Worm (Caenorhabditis elegans) whole organism, L4 larva: ENCODE measurements around the gene H04M03.12.

Experiments used
- F37D6.2 ChIP-seq: sonication (generic microtip); optimal IDR thresholded peaks from 2 replicates; lab custom pipeline; 2016; ENCODE audit warnings: mild to moderate bottlenecking, missing genetic modification characterization, missing compliant biosample characterization
- T20F7.1 ChIP-seq: fragments of 200-800 bp; sonication (Bioruptor generic); optimal IDR thresholded peaks from 2 replicates; lab custom pipeline; 2018; ENCODE audit warnings: mild to moderate bottlenecking, missing genetic modification characterization, missing compliant biosample characterization
- Y105C5A.15 ChIP-seq: fragments of 200-800 bp; sonication (Bioruptor generic); IDR thresholded peaks from 2 replicates; pipeline ENCODE4 v1.3.6; 2022; ENCODE audit warnings: missing genetic modification characterization, missing compliant biosample characterization
- Y5F2A.4 ChIP-seq: fragments of 200-800 bp; sonication (Bioruptor generic); optimal IDR thresholded peaks from 2 replicates; lab custom pipeline; 2018; ENCODE audit warnings: mild to moderate bottlenecking, missing genetic modification characterization, missing compliant biosample characterization
- ZK337.2 ChIP-seq: fragments of 200-800 bp; sonication (Bioruptor generic); IDR thresholded peaks from 2 replicates; pipeline ENCODE4 v1.3.6; 2022; ENCODE audit warnings: missing genetic modification reagents, missing genetic modification characterization, missing compliant biosample characterization
- ZK546.5 ChIP-seq, 2 experiments: sonication (generic microtip); optimal IDR thresholded peaks; 2 replicates each; lab custom pipeline; 2017; ENCODE audit warnings: missing biosample characterization in 2 of 2, missing genetic modification characterization in 2 of 2
- aly-2 ChIP-seq: sonication (generic microtip); optimal IDR thresholded peaks from 2 replicates; lab custom pipeline; 2018; ENCODE audit warnings: missing biosample characterization, missing genetic modification characterization
- attf-4 ChIP-seq: sonication (generic microtip); optimal IDR thresholded peaks from 3 replicates; lab custom pipeline; 2017; ENCODE audit warnings: missing biosample characterization, missing genetic modification characterization
- ceh-20 ChIP-seq: fragments of 200-800 bp; sonication (Bioruptor generic); IDR thresholded peaks from 2 replicates; pipeline ENCODE4 v1.3.6; 2022; ENCODE audit warnings: missing genetic modification reagents, missing genetic modification characterization, missing compliant biosample characterization
- ceh-28 ChIP-seq: fragments of 150-350 bp; optimal IDR thresholded peaks from 2 replicates; lab custom pipeline; 2014; ENCODE audit warnings: missing biosample characterization, missing genetic modification reagents, missing genetic modification characterization
- ces-1 ChIP-seq: fragments of 150-350 bp; sonication (generic microtip); optimal IDR thresholded peaks from 4 replicates; lab custom pipeline; 2014; ENCODE audit warnings: missing biosample characterization, missing genetic modification reagents, missing genetic modification characterization
- daf-8 ChIP-seq: fragments of 200-800 bp; sonication (Bioruptor generic); IDR thresholded peaks from 2 replicates; pipeline ENCODE4 v1.3.6; 2022; ENCODE audit warnings: missing genetic modification characterization, missing compliant biosample characterization
- dpl-1 ChIP-seq: fragments of 150-350 bp; optimal IDR thresholded peaks from 2 replicates; lab custom pipeline; 2014; ENCODE audit warnings: missing biosample characterization, missing genetic modification reagents, missing genetic modification characterization
- dve-1 ChIP-seq: sonication (generic microtip); optimal IDR thresholded peaks from 2 replicates; lab custom pipeline; 2017; ENCODE audit warnings: antibody characterized with exemption, mild to moderate bottlenecking, missing genetic modification characterization, missing compliant biosample characterization; ENCODE audit not compliant: insufficient read depth
- egl-27 ChIP-seq: sonication (generic microtip); optimal IDR thresholded peaks from 3 replicates; lab custom pipeline; 2017; ENCODE audit warnings: missing biosample characterization, missing genetic modification reagents, missing genetic modification characterization
- egl-43 ChIP-seq: fragments of 200-800 bp; sonication (Bioruptor generic); IDR thresholded peaks from 2 replicates; pipeline ENCODE4 v1.3.6; 2022; ENCODE audit warnings: missing genetic modification reagents, missing genetic modification characterization, missing compliant biosample characterization
- hlh-11 ChIP-seq: fragments of 200-800 bp; sonication (Bioruptor generic); optimal IDR thresholded peaks from 2 replicates; lab custom pipeline; 2018; ENCODE audit warnings: mild to moderate bottlenecking, missing genetic modification characterization, missing compliant biosample characterization
- hmg-1.1 ChIP-seq: fragments of 200-800 bp; sonication (Bioruptor generic); IDR thresholded peaks from 2 replicates; pipeline ENCODE4 v1.3.6; 2022; ENCODE audit warnings: missing genetic modification reagents, missing genetic modification characterization, missing compliant biosample characterization
- jun-1 ChIP-seq: fragments of 150-350 bp; optimal IDR thresholded peaks from 2 replicates; lab custom pipeline; 2014; ENCODE audit warnings: missing biosample characterization, missing genetic modification reagents, missing genetic modification characterization
- lin-1 ChIP-seq: fragments of 200-800 bp; sonication (Bioruptor generic); IDR thresholded peaks from 2 replicates; pipeline ENCODE4 v1.3.6; 2022; ENCODE audit warnings: missing genetic modification reagents, missing genetic modification characterization, missing compliant biosample characterization
- lin-13 ChIP-seq: fragments of 150-350 bp; optimal IDR thresholded peaks from 2 replicates; lab custom pipeline; 2014; ENCODE audit warnings: missing biosample characterization, missing genetic modification reagents, missing genetic modification characterization
- lin-29 ChIP-seq: fragments of 200-800 bp; sonication (Bioruptor generic); IDR thresholded peaks from 2 replicates; pipeline ENCODE4 v1.3.6; 2022; ENCODE audit warnings: missing genetic modification reagents, missing genetic modification characterization, missing compliant biosample characterization
- lin-38 ChIP-seq: fragments of 200-800 bp; sonication (Bioruptor generic); IDR thresholded peaks from 2 replicates; pipeline ENCODE4 v1.3.6; 2022; ENCODE audit warnings: missing genetic modification reagents, missing genetic modification characterization, missing compliant biosample characterization
- lin-39 ChIP-seq: fragments of 150-350 bp; optimal IDR thresholded peaks from 2 replicates; lab custom pipeline; 2014; ENCODE audit warnings: missing biosample characterization, missing genetic modification reagents, missing genetic modification characterization
- lir-3 ChIP-seq: sonication (generic microtip); optimal IDR thresholded peaks from 2 replicates; lab custom pipeline; 2016; ENCODE audit warnings: mild to moderate bottlenecking, missing genetic modification characterization, missing compliant biosample characterization
- madf-5 ChIP-seq, 2 experiments: fragments of 200-800 bp; sonication (Bioruptor generic); IDR thresholded peaks; 2 replicates each; pipeline ENCODE4 v1.3.6; 2022; ENCODE audit warnings: missing compliant biosample characterization in 2 of 2, missing genetic modification characterization in 2 of 2
- mdl-1 ChIP-seq, 2 experiments: fragments of 150-350 bp in 1 of 2; sonication (generic microtip) in 1 of 2; optimal IDR thresholded peaks; 2 replicates each; lab custom pipeline; 2014 to 2017; ENCODE audit warnings: missing biosample characterization in 2 of 2, missing genetic modification characterization in 2 of 2
- mxl-2 ChIP-seq: fragments of 200-800 bp; sonication (Bioruptor generic); conservative IDR thresholded peaks from 2 replicates; pipeline ENCODE4 v1.3.6; 2022; ENCODE audit warnings: missing genetic modification reagents, missing genetic modification characterization, missing compliant biosample characterization
- mxl-3 ChIP-seq: fragments of 200-800 bp; sonication (Bioruptor generic); optimal IDR thresholded peaks from 2 replicates; lab custom pipeline; 2018; ENCODE audit warnings: mild to moderate bottlenecking, missing genetic modification characterization, missing compliant biosample characterization
- nhr-11 ChIP-seq: fragments of 150-350 bp; optimal IDR thresholded peaks from 2 replicates; lab custom pipeline; 2014; ENCODE audit warnings: missing biosample characterization, missing genetic modification characterization
- nhr-111 ChIP-seq: fragments of 200-800 bp; sonication (Bioruptor generic); optimal IDR thresholded peaks from 2 replicates; lab custom pipeline; 2018; ENCODE audit warnings: mild to moderate bottlenecking, missing genetic modification characterization, missing compliant biosample characterization
- nhr-25 ChIP-seq: sonication (generic microtip); optimal IDR thresholded peaks from 2 replicates; lab custom pipeline; 2017; ENCODE audit warnings: missing genetic modification characterization, mild to moderate bottlenecking, missing compliant biosample characterization, antibody characterized with exemption, moderate library complexity, borderline replicate concordance; ENCODE audit not compliant: insufficient read depth
- nhr-28 ChIP-seq: fragments of 150-350 bp; optimal IDR thresholded peaks from 2 replicates; lab custom pipeline; 2014; ENCODE audit warnings: missing biosample characterization, missing genetic modification characterization
- nhr-41 ChIP-seq: fragments of 200-800 bp; sonication (Bioruptor generic); IDR thresholded peaks from 2 replicates; pipeline ENCODE4 v1.3.6; 2022; ENCODE audit warnings: missing genetic modification reagents, missing genetic modification characterization, missing compliant biosample characterization
- nhr-48 ChIP-seq: sonication (generic microtip); optimal IDR thresholded peaks from 2 replicates; lab custom pipeline; 2016; ENCODE audit warnings: mild to moderate bottlenecking, missing genetic modification characterization, missing compliant biosample characterization
- nhr-76 ChIP-seq: fragments of 150-350 bp; optimal IDR thresholded peaks from 2 replicates; lab custom pipeline; 2014; ENCODE audit warnings: missing biosample characterization, missing genetic modification characterization
- nhr-77 ChIP-seq: fragments of 150-350 bp; optimal IDR thresholded peaks from 2 replicates; lab custom pipeline; 2014; ENCODE audit warnings: missing biosample characterization, missing genetic modification characterization
- php-3 ChIP-seq: fragments of 200-800 bp; sonication (Bioruptor generic); IDR thresholded peaks from 2 replicates; pipeline ENCODE4 v1.3.6; 2022; ENCODE audit warnings: missing genetic modification reagents, missing genetic modification characterization, missing compliant biosample characterization
- pqm-1 ChIP-seq: sonication (generic microtip); optimal IDR thresholded peaks from 2 replicates; lab custom pipeline; 2017; ENCODE audit warnings: missing biosample characterization, missing genetic modification characterization
- rbr-2 ChIP-seq: sonication (generic microtip); optimal IDR thresholded peaks from 2 replicates; lab custom pipeline; 2016; ENCODE audit warnings: missing genotype, missing genetic modification characterization, missing compliant biosample characterization
- skn-1 ChIP-seq: fragments of 150-350 bp; optimal IDR thresholded peaks from 2 replicates; lab custom pipeline; 2014; ENCODE audit warnings: missing biosample characterization, missing genetic modification characterization
- spr-1 ChIP-seq: sonication (generic microtip); optimal IDR thresholded peaks from 2 replicates; lab custom pipeline; 2016; ENCODE audit warnings: mild to moderate bottlenecking, missing genetic modification characterization, missing compliant biosample characterization
- tag-97 ChIP-seq: fragments of 200-800 bp; sonication (Bioruptor generic); IDR thresholded peaks from 2 replicates; pipeline ENCODE4 v1.3.6; 2022; ENCODE audit warnings: missing genetic modification characterization, missing compliant biosample characterization
- tra-1 ChIP-seq: fragments of 200-800 bp; sonication (Bioruptor generic); IDR thresholded peaks from 2 replicates; pipeline ENCODE4 v1.3.6; 2022; ENCODE audit warnings: missing genetic modification reagents, missing genetic modification characterization, missing compliant biosample characterization
- unc-130 ChIP-seq: sonication (generic microtip); optimal IDR thresholded peaks from 2 replicates; lab custom pipeline; 2016; ENCODE audit warnings: missing genetic modification reagents, missing genetic modification characterization, missing compliant biosample characterization
- unc-39 ChIP-seq: sonication (generic microtip); optimal IDR thresholded peaks from 2 replicates; lab custom pipeline; 2017; ENCODE audit warnings: missing biosample characterization, missing genetic modification characterization
- zfp-2 ChIP-seq: sonication (generic microtip); optimal IDR thresholded peaks from 2 replicates; lab custom pipeline; 2016; ENCODE audit warnings: mild to moderate bottlenecking, missing genetic modification characterization, missing compliant biosample characterization
- zip-11 ChIP-seq: fragments of 200-800 bp; sonication (Bioruptor generic); IDR thresholded peaks from 2 replicates; pipeline ENCODE4 v1.3.6; 2022; ENCODE audit warnings: missing genetic modification characterization, missing compliant biosample characterization
- ztf-7 ChIP-seq: fragments of 150-350 bp; optimal IDR thresholded peaks from 2 replicates; lab custom pipeline; 2014; ENCODE audit warnings: missing biosample characterization, missing genetic modification characterization

H04M03.12 gene

DNA sequence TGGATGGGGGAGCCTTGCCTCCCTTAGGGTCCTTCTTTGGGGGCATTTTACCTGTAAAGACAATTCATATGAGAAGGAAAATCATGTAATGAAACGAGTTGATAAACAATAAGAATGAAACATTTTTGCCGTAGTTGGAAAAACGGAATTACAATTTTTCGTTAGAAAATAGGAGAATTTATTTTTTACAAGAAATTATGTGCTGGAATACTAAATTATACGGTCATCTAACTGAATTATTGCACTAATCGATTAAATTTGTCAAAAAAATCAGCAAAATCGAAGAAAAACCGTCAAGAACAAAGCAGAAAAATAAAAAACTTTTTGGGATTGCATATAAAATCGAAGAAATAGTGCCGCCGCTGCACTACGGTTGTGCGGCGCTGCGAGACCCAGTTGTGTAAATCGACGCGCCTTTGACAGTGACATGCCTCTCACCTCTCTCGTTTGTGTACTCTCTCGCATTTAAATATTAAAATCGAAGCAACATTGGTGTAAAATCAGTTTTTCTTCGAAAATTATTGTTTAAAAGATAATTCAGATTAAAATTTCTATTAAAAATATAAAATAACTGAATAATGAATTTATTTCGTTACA is 44.5 kb upstream of the H04M03.12 start, which contains the start of gene rps-25 (continued):
- TF ChIP-seq lin-1, result no peak
- no peak for TF ChIP-seq lir-3 (tag; lab: Kevin White, UChicago)
- no peak for TF ChIP-seq nhr-111 (GFP tag; lab: Kevin White, UChicago)
- TF ChIP-seq ceh-20 (GFP tag; lab: Robert Waterston, UW), result no peak
- peak; percentile 35 for TF ChIP-seq unc-130 (GFP tag; lab: Kevin White, UChicago)
- peak; percentile 57 for TF ChIP-seq dve-1
- peak; percentile 30; the same call in 1 of the 2 replicates for TF ChIP-seq hmg-1.1
- no peak for TF ChIP-seq madf-5 (GFP tag; IDR thresholded peaks at IDR 0.05; lab: Robert Waterston, UW)
- TF ChIP-seq lin-38, result 0 out of 2 replicates have a peak, but pooled peaks have one; percentile 27
- no peak for TF ChIP-seq attf-4
- TF ChIP-seq Y5F2A.4 (GFP tag; lab: Kevin White, UChicago), result no peak
- TF ChIP-seq nhr-28 (tag; lab: Kevin White, UChicago), result peak; percentile 44
- no peak for TF ChIP-seq egl-43 (GFP tag; lab: Robert Waterston, UW)
- no peak for TF ChIP-seq ZK546.5 (tag; optimal IDR thresholded peaks at IDR 0.05; lab: Kevin White, UChicago)
- no peak for TF ChIP-seq T20F7.1 (GFP tag; lab: Kevin White, UChicago)
- no peak for TF ChIP-seq tra-1 (GFP tag; lab: Robert Waterston, UW)
- TF ChIP-seq lin-29 (GFP tag; lab: Robert Waterston, UW), result no peak
- TF ChIP-seq nhr-48, result no peak
- TF ChIP-seq mxl-3 (GFP tag; lab: Kevin White, UChicago), result no peak
- no peak for TF ChIP-seq ceh-28 (tag; lab: Kevin White, UChicago)

DNA sequence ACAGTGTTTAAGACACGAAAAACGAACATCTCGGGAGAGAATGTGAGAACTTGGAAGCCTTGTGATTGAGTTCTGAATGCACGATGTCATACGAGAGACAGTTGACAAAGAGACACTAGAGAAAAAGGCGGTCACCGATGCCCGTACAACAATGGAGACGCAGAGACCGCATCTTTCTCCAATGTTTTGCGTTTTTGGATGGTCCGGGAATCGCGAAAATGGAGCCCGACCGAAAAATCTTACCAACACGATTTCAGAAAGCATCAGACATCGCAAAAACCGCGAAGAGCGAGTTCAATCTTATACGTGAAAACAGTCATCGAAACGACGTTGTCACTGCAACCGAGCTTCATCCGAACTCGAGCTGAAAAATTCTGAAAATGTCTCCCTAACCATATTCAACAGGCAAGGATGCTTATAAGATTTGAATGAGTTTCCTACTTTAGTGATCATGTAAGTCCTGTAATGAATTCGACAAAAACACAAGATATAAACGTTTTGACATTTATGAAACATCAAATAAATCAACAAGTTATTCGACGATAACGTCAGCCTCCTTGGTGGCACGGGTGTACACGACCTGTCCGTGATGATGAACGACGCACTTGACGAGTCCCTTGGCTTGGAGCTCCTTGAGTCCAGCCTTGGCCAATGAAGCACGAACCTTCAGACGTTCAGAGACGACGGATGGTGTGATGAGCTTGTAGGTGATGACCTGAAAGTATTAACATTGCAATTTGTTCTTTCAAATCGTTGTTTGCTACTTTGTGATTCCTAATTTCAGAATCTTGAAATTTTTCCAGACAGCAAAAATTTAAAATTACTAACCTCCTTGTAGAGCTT is 43.7 kb upstream of the H04M03.12 start, which contains the start of gene inx-7:
inx-7 (minus strand) TSS at position 37 of the 843 bp plus-strand sequence.
- no peak for TF ChIP-seq nhr-76 (tag; lab: Kevin White, UChicago)
- TF ChIP-seq nhr-25, result no peak
- no peak for TF ChIP-seq tra-1 (GFP tag; lab: Robert Waterston, UW)
- TF ChIP-seq aly-2 (tag; lab: Kevin White, UChicago), result peak; percentile 26
- TF ChIP-seq hlh-11 (tag; lab: Kevin White, UChicago), result no peak
- TF ChIP-seq daf-8 (GFP tag; lab: Robert Waterston, UW), result no peak
- no peak for TF ChIP-seq nhr-28 (tag; lab: Kevin White, UChicago)
- TF ChIP-seq ces-1 (GFP tag; lab: Kevin White, UChicago), result no peak
- no peak for TF ChIP-seq jun-1 (tag; lab: Kevin White, UChicago)
- no peak for TF ChIP-seq nhr-11 (tag; lab: Kevin White, UChicago)
- TF ChIP-seq skn-1, result no peak
- no peak for TF ChIP-seq nhr-77
- 0 out of 2 replicates have a peak, but pooled peaks have one; percentile 6 for TF ChIP-seq zip-11 (GFP tag; lab: Robert Waterston, UW)
- no peak for TF ChIP-seq zfp-2 (tag; lab: Kevin White, UChicago)
- no peak for TF ChIP-seq nhr-41 (GFP tag; lab: Robert Waterston, UW)
- TF ChIP-seq mxl-2 (GFP tag; lab: Robert Waterston, UW), result no peak
- TF ChIP-seq tag-97 (GFP tag; lab: Robert Waterston, UW), result no peak
- TF ChIP-seq ceh-28 (tag; lab: Kevin White, UChicago), result no peak
- TF ChIP-seq lin-39, result no peak
- TF ChIP-seq nhr-111 (GFP tag; lab: Kevin White, UChicago), result no peak
- 0 out of 2 replicates have a peak, but pooled peaks have one; percentile 42 for TF ChIP-seq Y105C5A.15 (GFP tag; lab: Robert Waterston, UW)
- no peak for TF ChIP-seq ZK337.2 (GFP tag; lab: Robert Waterston, UW)
- TF ChIP-seq php-3 (GFP tag; lab: Robert Waterston, UW), result peak; percentile 55
- TF ChIP-seq ztf-7 (tag; lab: Kevin White, UChicago), result no peak
- TF ChIP-seq F37D6.2, result no peak
- no peak for TF ChIP-seq lin-13 (GFP tag; lab: Kevin White, UChicago)
- no peak for TF ChIP-seq spr-1 (tag; lab: Kevin White, UChicago)
- TF ChIP-seq mdl-1 (tag; optimal IDR thresholded peaks at IDR 0.05; lab: Kevin White, UChicago), result no peak
- no peak for TF ChIP-seq dpl-1 (GFP tag; lab: Kevin White, UChicago)
- TF ChIP-seq egl-27, result no peak
- TF ChIP-seq unc-39 (tag; lab: Kevin White, UChicago), result no peak
- TF ChIP-seq pqm-1 (tag; lab: Kevin White, UChicago), result no peak
- peak; percentile 35 for TF ChIP-seq rbr-2 (tag; lab: Kevin White, UChicago)
